Fruit fly (Drosophila melanogaster) whole organism, embryonic: ENCODE results near the gene CG9626.
A peak's percentile ranks its signal among the peaks of the same experiment; 100 is the strongest.

Experiments used
- Aef1 ChIP-seq: fragments of 200-800 bp; sonication (Bioruptor generic); IDR thresholded peaks from 3 replicates; pipeline ENCODE4 v1.3.6; 2022; ENCODE audit warnings: missing biosample characterization, missing genetic modification characterization
- B-H2 ChIP-seq: fragments of 200-800 bp; sonication (Bioruptor generic); optimal IDR thresholded peaks from 2 replicates; lab custom pipeline; 2018; ENCODE audit warnings: missing biosample characterization, mild to moderate bottlenecking, missing genetic modification characterization
- BtbVII ChIP-seq: fragments of 200-800 bp; sonication (Bioruptor generic); optimal IDR thresholded peaks from 3 replicates; lab custom pipeline; 2017; ENCODE audit warnings: missing biosample characterization, mild to moderate bottlenecking, missing genetic modification characterization
- C15 ChIP-seq: fragments of 200-800 bp; sonication (Bioruptor generic); IDR thresholded peaks from 3 replicates; pipeline ENCODE4 v1.3.6; 2022; ENCODE audit warnings: missing biosample characterization, missing genetic modification characterization
- CG10565 ChIP-seq: fragments of 200-800 bp; sonication (Bioruptor generic); optimal IDR thresholded peaks from 3 replicates; lab custom pipeline; 2016; ENCODE audit warnings: missing biosample characterization, mild to moderate bottlenecking, missing genetic modification characterization
- CG12104 ChIP-seq: fragments of 200-800 bp; sonication (Bioruptor generic); optimal IDR thresholded peaks from 3 replicates; lab custom pipeline; 2016; ENCODE audit warnings: missing biosample characterization, missing genetic modification characterization
- CG1233 ChIP-seq: fragments of 200-800 bp; sonication (Bioruptor generic); optimal IDR thresholded peaks from 4 replicates; lab custom pipeline; 2018; ENCODE audit warnings: missing biosample characterization, mild to moderate bottlenecking, missing genetic modification characterization
- CG14441 ChIP-seq: fragments of 200-800 bp; sonication (Bioruptor generic); IDR thresholded peaks from 2 replicates; pipeline ENCODE4 v1.3.6; 2022; ENCODE audit warnings: missing biosample characterization, missing genetic modification characterization
- CG14860 ChIP-seq: fragments of 200-800 bp; sonication (Bioruptor generic); IDR thresholded peaks from 3 replicates; pipeline ENCODE4 v1.3.6; 2022; ENCODE audit warnings: missing biosample characterization, missing genetic modification characterization; ENCODE audit not compliant: partially characterized antibody
- CG15479 ChIP-seq: fragments of 200-800 bp; sonication (Bioruptor generic); optimal IDR thresholded peaks from 3 replicates; lab custom pipeline; 2019; ENCODE audit warnings: missing biosample characterization, mild to moderate bottlenecking, missing genetic modification characterization, moderate library complexity
- CG15601 ChIP-seq: fragments of 200-800 bp; sonication (Bioruptor generic); optimal IDR thresholded peaks from 3 replicates; lab custom pipeline; 2019; ENCODE audit warnings: missing biosample characterization, mild to moderate bottlenecking, missing genetic modification characterization, moderate library complexity
- CG16813 ChIP-seq: fragments of 200-800 bp; sonication (Bioruptor generic); IDR thresholded peaks from 3 replicates; pipeline ENCODE4 v1.3.6; 2022; ENCODE audit warnings: missing biosample characterization, missing genetic modification characterization; ENCODE audit not compliant: partially characterized antibody
- CG17385 ChIP-seq: fragments of 200-800 bp; sonication (Bioruptor generic); optimal IDR thresholded peaks from 3 replicates; lab custom pipeline; 2018; ENCODE audit warnings: missing biosample characterization, mild to moderate bottlenecking, missing genetic modification characterization
- CG17612 ChIP-seq: fragments of 200-800 bp; sonication (Bioruptor generic); IDR thresholded peaks from 2 replicates; pipeline ENCODE4 v1.3.6; 2022; ENCODE audit warnings: missing biosample characterization, missing genetic modification characterization
- CG2116 ChIP-seq: fragments of 200-800 bp; sonication (Bioruptor generic); optimal IDR thresholded peaks from 3 replicates; lab custom pipeline; 2018; ENCODE audit warnings: missing biosample characterization, mild to moderate bottlenecking, missing genetic modification characterization
- CG2202 ChIP-seq: fragments of 200-800 bp; sonication (Bioruptor generic); optimal IDR thresholded peaks from 2 replicates; lab custom pipeline; 2018; ENCODE audit warnings: missing biosample characterization, mild to moderate bottlenecking, missing genetic modification characterization
- CG30403 ChIP-seq: fragments of 200-800 bp; sonication (Bioruptor generic); optimal IDR thresholded peaks from 3 replicates; lab custom pipeline; 2016; ENCODE audit warnings: missing biosample characterization, missing genetic modification characterization
- CG3281 ChIP-seq: fragments of 200-800 bp; sonication (Bioruptor generic); optimal IDR thresholded peaks from 3 replicates; lab custom pipeline; 2017; ENCODE audit warnings: missing biosample characterization, mild to moderate bottlenecking, missing genetic modification characterization
- CG33213 ChIP-seq: fragments of 200-800 bp; sonication (Bioruptor generic); optimal IDR thresholded peaks from 3 replicates; lab custom pipeline; 2016; ENCODE audit warnings: missing biosample characterization, missing genetic modification characterization
- CG33557 ChIP-seq: fragments of 200-800 bp; sonication (Bioruptor generic); optimal IDR thresholded peaks from 2 replicates; lab custom pipeline; 2019; ENCODE audit warnings: missing biosample characterization, mild to moderate bottlenecking, missing genetic modification characterization, moderate library complexity
- CG3407 ChIP-seq: fragments of 200-800 bp; sonication (Bioruptor generic); optimal IDR thresholded peaks from 2 replicates; lab custom pipeline; 2018; ENCODE audit warnings: missing biosample characterization, mild to moderate bottlenecking, missing genetic modification characterization
- CG34224 ChIP-seq: fragments of 200-800 bp; sonication (Bioruptor generic); IDR thresholded peaks from 3 replicates; pipeline ENCODE4 v1.3.6; 2022; ENCODE audit warnings: missing biosample characterization, missing genetic modification characterization; ENCODE audit not compliant: partially characterized antibody
- CG6272 ChIP-seq: fragments of 200-800 bp; sonication (Bioruptor generic); IDR thresholded peaks from 2 replicates; pipeline ENCODE4 v1.3.6; 2022; ENCODE audit warnings: missing biosample characterization, missing genetic modification characterization
- CG7357 ChIP-seq: fragments of 200-800 bp; sonication (Bioruptor generic); IDR thresholded peaks from 3 replicates; pipeline ENCODE4 v1.3.6; 2022; ENCODE audit warnings: missing biosample characterization, missing genetic modification characterization
- CG8359 ChIP-seq: fragments of 200-800 bp; sonication (Bioruptor generic); optimal IDR thresholded peaks from 2 replicates; lab custom pipeline; 2017; ENCODE audit warnings: missing biosample characterization, mild to moderate bottlenecking, missing genetic modification characterization, borderline replicate concordance
- CG9727 ChIP-seq: fragments of 200-800 bp; sonication (Bioruptor generic); optimal IDR thresholded peaks from 3 replicates; lab custom pipeline; 2017; ENCODE audit warnings: missing biosample characterization, mild to moderate bottlenecking, missing genetic modification characterization
- CrebB ChIP-seq: fragments of 200-800 bp; sonication (Bioruptor generic); optimal IDR thresholded peaks from 3 replicates; lab custom pipeline; 2018; ENCODE audit warnings: missing biosample characterization, mild to moderate bottlenecking, missing genetic modification characterization
- Dbx ChIP-seq: fragments of 200-800 bp; sonication (Bioruptor generic); IDR thresholded peaks from 3 replicates; pipeline ENCODE4 v1.3.6; 2022; ENCODE audit warnings: missing biosample characterization, missing genetic modification characterization
- Deaf1 ChIP-seq: fragments of 200-800 bp; optimal IDR thresholded peaks from 3 replicates; lab custom pipeline; 2019; ENCODE audit warnings: missing biosample characterization, mild to moderate bottlenecking, missing genetic modification characterization, moderate library complexity
- ERR ChIP-seq: fragments of 200-800 bp; sonication (Bioruptor generic); optimal IDR thresholded peaks from 2 replicates; lab custom pipeline; 2016; ENCODE audit warnings: missing biosample characterization, missing genetic modification characterization
- Fer2 ChIP-seq: fragments of 200-800 bp; sonication (Bioruptor generic); optimal IDR thresholded peaks from 2 replicates; lab custom pipeline; 2018; ENCODE audit warnings: missing biosample characterization, mild to moderate bottlenecking, missing genetic modification characterization, moderate library complexity
- H2.0 ChIP-seq: fragments of 200-800 bp; sonication (Bioruptor generic); IDR thresholded peaks from 2 replicates; pipeline ENCODE4 v1.3.6; 2022; ENCODE audit warnings: missing biosample characterization, missing genetic modification characterization
- HLHmδ ChIP-seq: fragments of 200-800 bp; sonication (Bioruptor generic); optimal IDR thresholded peaks from 2 replicates; lab custom pipeline; 2018; ENCODE audit warnings: missing biosample characterization, mild to moderate bottlenecking, missing genetic modification characterization, moderate library complexity
- Hey ChIP-seq: fragments of 200-800 bp; sonication (Bioruptor generic); optimal IDR thresholded peaks from 3 replicates; lab custom pipeline; 2018; ENCODE audit warnings: missing biosample characterization, mild to moderate bottlenecking, missing genetic modification characterization
- Lpt ChIP-seq: fragments of >200 bp; optimal IDR thresholded peaks from 2 replicates; lab custom pipeline; 2018; ENCODE audit warnings: missing biosample characterization, missing genetic modification characterization
- MTF-1 ChIP-seq: fragments of 200-800 bp; sonication (Bioruptor generic); optimal IDR thresholded peaks from 2 replicates; lab custom pipeline; 2018; ENCODE audit warnings: missing biosample characterization, mild to moderate bottlenecking, missing genetic modification characterization, borderline replicate concordance
- Stat92E ChIP-seq, 3 experiments: fragments of >200 bp in 2 of 3; fragments of 200-800 bp in 1 of 3; sonication (Bioruptor generic) in 1 of 3; optimal IDR thresholded peaks; 2 replicates each; lab custom pipeline; 2017 to 2019; ENCODE audit warnings: missing biosample characterization in 3 of 3, missing genetic modification characterization in 3 of 3, mild to moderate bottlenecking in 1 of 3, moderate library complexity in 1 of 3
- chn ChIP-seq: fragments of 200-800 bp; sonication (Bioruptor generic); optimal IDR thresholded peaks from 2 replicates; lab custom pipeline; 2016; ENCODE audit warnings: missing biosample characterization, missing genetic modification characterization
- crp ChIP-seq, 2 experiments: fragments of 200-800 bp; sonication (Bioruptor generic); optimal IDR thresholded peaks; 2 replicates in 1 of 2; 3 replicates in 1 of 2; lab custom pipeline; 2017; ENCODE audit warnings: missing biosample characterization in 2 of 2, missing genetic modification characterization in 2 of 2, mild to moderate bottlenecking in 1 of 2, moderate library complexity in 1 of 2
- en ChIP-seq: fragments of 200-800 bp; sonication (Bioruptor generic); optimal IDR thresholded peaks from 2 replicates; lab custom pipeline; 2016; ENCODE audit warnings: missing biosample characterization, missing genetic modification characterization
- grau ChIP-seq: fragments of 200-800 bp; optimal IDR thresholded peaks from 3 replicates; lab custom pipeline; 2019; ENCODE audit warnings: missing biosample characterization, mild to moderate bottlenecking, missing genetic modification characterization, moderate library complexity
- gsb ChIP-seq: fragments of 200-800 bp; sonication (Bioruptor generic); IDR thresholded peaks from 2 replicates; pipeline ENCODE4 v1.3.6; 2022; ENCODE audit warnings: missing biosample characterization, missing genetic modification characterization
- klu ChIP-seq: fragments of 200-800 bp; sonication (Bioruptor generic); IDR thresholded peaks from 2 replicates; pipeline ENCODE4 v1.3.6; 2022; ENCODE audit warnings: missing biosample characterization, missing genetic modification characterization
- kni ChIP-seq: fragments of 200-800 bp; sonication (Bioruptor generic); optimal IDR thresholded peaks from 3 replicates; lab custom pipeline; 2017; ENCODE audit warnings: mild to moderate bottlenecking, missing biosample characterization, missing genetic modification reagents, missing genetic modification characterization
- mirr ChIP-seq: fragments of 200-800 bp; sonication (Bioruptor generic); optimal IDR thresholded peaks from 3 replicates; lab custom pipeline; 2018; ENCODE audit warnings: missing biosample characterization, mild to moderate bottlenecking, missing genetic modification characterization
- pb ChIP-seq: fragments of 200-800 bp; sonication (Bioruptor generic); optimal IDR thresholded peaks from 3 replicates; lab custom pipeline; 2016; ENCODE audit warnings: missing biosample characterization, missing genetic modification characterization
- pros ChIP-seq: fragments of 200-800 bp; sonication (Bioruptor generic); optimal IDR thresholded peaks from 3 replicates; lab custom pipeline; 2019; ENCODE audit warnings: missing biosample characterization, mild to moderate bottlenecking, missing genetic modification characterization, moderate library complexity
- sima ChIP-seq: fragments of 200-800 bp; sonication (Bioruptor generic); optimal IDR thresholded peaks from 2 replicates; lab custom pipeline; 2016; ENCODE audit warnings: missing biosample characterization, missing genetic modification characterization
- sug ChIP-seq: fragments of 200-800 bp; optimal IDR thresholded peaks from 2 replicates; lab custom pipeline; 2019; ENCODE audit warnings: missing biosample characterization, mild to moderate bottlenecking, missing genetic modification characterization, moderate library complexity
- yki ChIP-seq: fragments of >200 bp; optimal IDR thresholded peaks from 3 replicates; lab custom pipeline; 2018

The CG9626 gene

dm6 chr3R:8349449-8350115, 48.8 kb upstream of the CG9626 start, which contains the start of gene Atg13 (continued):
- no peak for TF ChIP-seq H2.0 (GFP tag; lab: Robert Waterston, UW)
- TF ChIP-seq CG33557, result no peak
- TF ChIP-seq CG34224, result peak; percentile 68
- TF ChIP-seq HLHmδ (GFP tag; lab: Kevin White, UChicago), result peak; percentile 45
- TF ChIP-seq Deaf1, result no peak
- TF ChIP-seq CG14441, result no peak
- peak; percentile 83 for TF ChIP-seq CG16813
- TF ChIP-seq CG17385 (GFP tag; lab: Kevin White, UChicago), result no peak
- no peak for TF ChIP-seq mirr (GFP tag; lab: Kevin White, UChicago)
- peak; percentile 10 for TF ChIP-seq CG1233 (GFP tag; lab: Kevin White, UChicago)
- peak; percentile 34; the same call in 1 of the 3 replicates for TF ChIP-seq Aef1 (GFP tag; lab: Robert Waterston, UW)
- TF ChIP-seq chn (GFP tag; lab: Kevin White, UChicago), result no peak
- TF ChIP-seq CG33213 (GFP tag; lab: Kevin White, UChicago), result no peak
- peak; percentile 96 for TF ChIP-seq CG2116 (GFP tag; lab: Kevin White, UChicago)
- TF ChIP-seq CG7357, result peak; percentile 93
- no peak for TF ChIP-seq gsb (GFP tag; lab: Robert Waterston, UW)
- no peak for TF ChIP-seq C15 (GFP tag; lab: Robert Waterston, UW)
- no peak for TF ChIP-seq Stat92E (GFP tag; optimal IDR thresholded peaks at IDR 0.05; lab: Kevin White, UChicago)
- no peak for TF ChIP-seq CG10565 (GFP tag; lab: Kevin White, UChicago)
- peak in 1 of 2 experiments; percentile 26 for TF ChIP-seq crp (GFP tag; optimal IDR thresholded peaks at IDR 0.05; lab: Kevin White, UChicago)
- no peak for TF ChIP-seq Hey (tag; lab: Kevin White, UChicago)
- TF ChIP-seq pros (GFP tag; lab: Kevin White, UChicago), result no peak
- TF ChIP-seq Fer2, result no peak
- no peak for TF ChIP-seq kni
- TF ChIP-seq CG2202, result no peak
- TF ChIP-seq Lpt (GFP tag; lab: Kevin White, UChicago), result no peak
- TF ChIP-seq CrebB (tag; lab: Kevin White, UChicago), result no peak
- peak; percentile 65 for TF ChIP-seq CG30403 (GFP tag; lab: Kevin White, UChicago)
- TF ChIP-seq sima (GFP tag; lab: Kevin White, UChicago), result no peak
- no peak for TF ChIP-seq Dbx (GFP tag; lab: Robert Waterston, UW)
- peak; percentile 31 for TF ChIP-seq CG9727 (GFP tag; lab: Kevin White, UChicago)
- TF ChIP-seq pb, result no peak
- TF ChIP-seq CG8359 (GFP tag; lab: Kevin White, UChicago), result no peak
- TF ChIP-seq BtbVII (GFP tag; lab: Kevin White, UChicago), result no peak
- no peak for TF ChIP-seq klu
- peak; percentile 68 for TF ChIP-seq CG14860
- TF ChIP-seq CG6272 (GFP tag; lab: Robert Waterston, UW), result no peak; the same call in 1 of the 2 replicates
- TF ChIP-seq CG12104 (GFP tag; lab: Kevin White, UChicago), result peak; percentile 11
- TF ChIP-seq ERR (GFP tag; lab: Kevin White, UChicago), result no peak
- no peak for TF ChIP-seq CG3281 (GFP tag; lab: Kevin White, UChicago)
- peak; percentile 46 for TF ChIP-seq grau (tag; lab: Kevin White, UChicago)
- TF ChIP-seq en (GFP tag; lab: Kevin White, UChicago), result no peak
- no peak for TF ChIP-seq CG15601 (tag; lab: Kevin White, UChicago)
- no peak for TF ChIP-seq yki
- no peak for TF ChIP-seq CG15479 (GFP tag; lab: Kevin White, UChicago)
- TF ChIP-seq CG17612 (GFP tag; lab: Robert Waterston, UW), result no peak
- no peak for TF ChIP-seq CG3407 (GFP tag; lab: Kevin White, UChicago)
- peak; percentile 59 for TF ChIP-seq sug (tag; lab: Kevin White, UChicago)
- no peak for TF ChIP-seq MTF-1
- peak; percentile 25 for TF ChIP-seq B-H2 (GFP tag; lab: Kevin White, UChicago)
